Worm (Caenorhabditis elegans): ENCODE measurements around the gene F09B12.3.

ce11 chrX:15132073-15132472 is 34.3 kb upstream of the F09B12.3 start:
- TF ChIP-seq C38D4.7 (GFP tag; optimal IDR thresholded peaks at IDR 0.05) (no peak), lin-11 (tag; optimal IDR thresholded peaks at IDR 0.05) (no peak), fkh-10 (GFP tag; optimal IDR thresholded peaks at IDR 0.05) (no peak), nhr-11 (tag; optimal IDR thresholded peaks at IDR 0.05) (no peak), pha-4 (tag; optimal IDR thresholded peaks at IDR 0.05) (no peak), unc-42 (tag; optimal IDR thresholded peaks at IDR 0.05) (no peak), pat-9 (tag; optimal IDR thresholded peaks at IDR 0.05) (no peak), pqm-1 (tag; optimal IDR thresholded peaks at IDR 0.05) (no peak), tbx-2 (tag; optimal IDR thresholded peaks at IDR 0.05) (no peak)

Data from whole organism, late embryonic.